Fruit fly (Drosophila melanogaster) whole organism, embryonic: ENCODE measurements around the gene CG9166.

Experiments
- Aef1 ChIP-seq: fragments of 200-800 bp; sonication (Bioruptor generic); IDR thresholded peaks from 3 replicates; pipeline ENCODE4 v1.3.6; 2022; ENCODE audit warnings: missing biosample characterization, missing genetic modification characterization
- Atf-2 ChIP-seq: fragments of 200-800 bp; sonication (Bioruptor generic); optimal IDR thresholded peaks from 2 replicates; lab custom pipeline; 2016; ENCODE audit warnings: missing biosample characterization, missing genetic modification characterization
- C15 ChIP-seq: fragments of 200-800 bp; sonication (Bioruptor generic); IDR thresholded peaks from 3 replicates; pipeline ENCODE4 v1.3.6; 2022; ENCODE audit warnings: missing biosample characterization, missing genetic modification characterization
- CG10267 ChIP-seq: fragments of 200-800 bp; sonication (Bioruptor generic); optimal IDR thresholded peaks from 2 replicates; lab custom pipeline; 2018; ENCODE audit warnings: missing biosample characterization, mild to moderate bottlenecking, missing genetic modification characterization, moderate library complexity
- CG12155 ChIP-seq: fragments of 200-800 bp; sonication (Bioruptor generic); optimal IDR thresholded peaks from 3 replicates; lab custom pipeline; 2016; ENCODE audit warnings: missing biosample characterization, missing genetic modification characterization
- CG13424 ChIP-seq: fragments of 200-800 bp; sonication (Bioruptor generic); optimal IDR thresholded peaks from 2 replicates; lab custom pipeline; 2019; ENCODE audit warnings: missing biosample characterization, mild to moderate bottlenecking, missing genetic modification characterization, moderate library complexity
- CG13624 ChIP-seq: fragments of 200-800 bp; sonication (Bioruptor generic); optimal IDR thresholded peaks from 2 replicates; lab custom pipeline; 2016; ENCODE audit warnings: missing biosample characterization, missing genetic modification characterization
- CG14050 ChIP-seq: fragments of 200-800 bp; sonication (Bioruptor generic); IDR thresholded peaks from 3 replicates; pipeline ENCODE4 v1.3.6; 2022; ENCODE audit warnings: missing biosample characterization, missing genetic modification characterization
- CG14710 ChIP-seq: fragments of 200-800 bp; sonication (Bioruptor generic); optimal IDR thresholded peaks from 3 replicates; lab custom pipeline; 2019; ENCODE audit warnings: missing biosample characterization, mild to moderate bottlenecking, missing genetic modification characterization, moderate library complexity
- CG14965 ChIP-seq: fragments of 200-800 bp; sonication (Bioruptor generic); optimal IDR thresholded peaks from 2 replicates; lab custom pipeline; 2016; ENCODE audit warnings: missing biosample characterization, missing genetic modification characterization, borderline replicate concordance
- CG15696 ChIP-seq: fragments of 200-800 bp; sonication (Bioruptor generic); optimal IDR thresholded peaks from 2 replicates; lab custom pipeline; 2019; ENCODE audit warnings: missing biosample characterization, mild to moderate bottlenecking, missing genetic modification characterization, moderate library complexity
- CG17328 ChIP-seq: fragments of 200-800 bp; sonication (Bioruptor generic); IDR thresholded peaks from 2 replicates; pipeline ENCODE4 v1.3.6; 2022; ENCODE audit warnings: missing biosample characterization, missing genetic modification characterization
- CG17359 ChIP-seq: fragments of 200-800 bp; sonication (Bioruptor generic); optimal IDR thresholded peaks from 3 replicates; lab custom pipeline; 2018; ENCODE audit warnings: missing biosample characterization, mild to moderate bottlenecking, missing genetic modification characterization, moderate library complexity
- CG17829 ChIP-seq: fragments of 200-800 bp; optimal IDR thresholded peaks from 2 replicates; lab custom pipeline; 2019; ENCODE audit warnings: missing biosample characterization, mild to moderate bottlenecking, missing genetic modification characterization, moderate library complexity
- CG18619 ChIP-seq: fragments of 200-800 bp; sonication (Bioruptor generic); optimal IDR thresholded peaks from 3 replicates; lab custom pipeline; 2017; ENCODE audit warnings: missing biosample characterization, mild to moderate bottlenecking, missing genetic modification characterization
- CG3838 ChIP-seq: fragments of 200-800 bp; sonication (Bioruptor generic); optimal IDR thresholded peaks from 3 replicates; lab custom pipeline; 2016; ENCODE audit warnings: missing biosample characterization, missing genetic modification characterization
- CG4328 ChIP-seq: fragments of 200-800 bp; sonication (Bioruptor generic); optimal IDR thresholded peaks from 3 replicates; lab custom pipeline; 2017; ENCODE audit warnings: missing biosample characterization, missing genetic modification reagents, missing genetic modification characterization
- CG6175 ChIP-seq: fragments of 200-800 bp; sonication (Bioruptor generic); IDR thresholded peaks from 3 replicates; pipeline ENCODE4 v1.3.6; 2022; ENCODE audit warnings: missing biosample characterization, missing genetic modification characterization
- CG6813 ChIP-seq: fragments of 200-800 bp; sonication (Bioruptor generic); optimal IDR thresholded peaks from 2 replicates; lab custom pipeline; 2017; ENCODE audit warnings: missing biosample characterization, missing genetic modification characterization, mild to moderate bottlenecking, moderate library complexity, missing genetic modification reagents
- CG7372 ChIP-seq: fragments of 200-800 bp; sonication (Bioruptor generic); IDR thresholded peaks from 2 replicates; pipeline ENCODE4 v1.3.6; 2022; ENCODE audit warnings: missing biosample characterization, missing genetic modification characterization
- CkIIα-i1 ChIP-seq: fragments of 200-800 bp; sonication (Bioruptor generic); IDR thresholded peaks from 2 replicates; pipeline ENCODE4 v1.3.6; 2022; ENCODE audit warnings: missing biosample characterization, missing genetic modification characterization
- D19B ChIP-seq: fragments of 200-800 bp; sonication (Bioruptor generic); optimal IDR thresholded peaks from 2 replicates; lab custom pipeline; 2017; ENCODE audit warnings: missing biosample characterization, mild to moderate bottlenecking, missing genetic modification characterization
- Dad ChIP-seq: fragments of 200-800 bp; sonication (Bioruptor generic); optimal IDR thresholded peaks from 3 replicates; lab custom pipeline; 2016; ENCODE audit warnings: missing biosample characterization, missing genetic modification characterization
- Dip3 ChIP-seq: fragments of 200-800 bp; sonication (Bioruptor generic); optimal IDR thresholded peaks from 3 replicates; lab custom pipeline; 2016; ENCODE audit warnings: missing biosample characterization, missing genetic modification characterization
- Dp ChIP-seq: fragments of 200-800 bp; sonication (Bioruptor generic); optimal IDR thresholded peaks from 2 replicates; lab custom pipeline; 2018; ENCODE audit warnings: missing biosample characterization, mild to moderate bottlenecking, missing genetic modification characterization, moderate library complexity
- Elba2 ChIP-seq: fragments of 200-800 bp; sonication (Bioruptor generic); optimal IDR thresholded peaks from 3 replicates; lab custom pipeline; 2016; ENCODE audit warnings: missing biosample characterization, missing genetic modification characterization
- HLH3B ChIP-seq: fragments of 200-800 bp; sonication (Bioruptor generic); IDR thresholded peaks from 2 replicates; pipeline ENCODE4 v1.3.6; 2022; ENCODE audit warnings: missing biosample characterization, missing genetic modification characterization
- HLH4C ChIP-seq: fragments of 200-800 bp; sonication (Bioruptor generic); IDR thresholded peaks from 3 replicates; pipeline ENCODE4 v1.3.6; 2022; ENCODE audit warnings: missing biosample characterization, missing genetic modification characterization; ENCODE audit not compliant: partially characterized antibody
- MBD-R2 ChIP-seq: fragments of 200-800 bp; sonication (Bioruptor generic); IDR thresholded peaks from 2 replicates; pipeline ENCODE4 v1.3.6; 2022; ENCODE audit warnings: missing biosample characterization, missing genetic modification characterization
- NC2β ChIP-seq: fragments of 200-800 bp; sonication (Bioruptor generic); optimal IDR thresholded peaks from 2 replicates; lab custom pipeline; 2016; ENCODE audit warnings: missing biosample characterization, missing genetic modification characterization
- Ssrp ChIP-seq: fragments of 200-800 bp; sonication (Bioruptor generic); optimal IDR thresholded peaks from 2 replicates; lab custom pipeline; 2018; ENCODE audit warnings: missing biosample characterization, mild to moderate bottlenecking, missing genetic modification characterization, moderate library complexity
- Vsx1 ChIP-seq: fragments of 200-800 bp; sonication (Bioruptor generic); optimal IDR thresholded peaks from 2 replicates; lab custom pipeline; 2017; ENCODE audit warnings: missing biosample characterization, mild to moderate bottlenecking, missing genetic modification characterization, missing genetic modification reagents
- bbx ChIP-seq: fragments of 200-800 bp; sonication (Bioruptor generic); IDR thresholded peaks from 2 replicates; pipeline ENCODE4 v1.3.6; 2022; ENCODE audit warnings: missing biosample characterization, missing genetic modification characterization; ENCODE audit not compliant: partially characterized antibody
- crc ChIP-seq: fragments of 200-800 bp; sonication (Bioruptor generic); optimal IDR thresholded peaks from 2 replicates; lab custom pipeline; 2016; ENCODE audit warnings: missing biosample characterization, missing genetic modification characterization
- en ChIP-seq: fragments of 200-800 bp; sonication (Bioruptor generic); optimal IDR thresholded peaks from 2 replicates; lab custom pipeline; 2016; ENCODE audit warnings: missing biosample characterization, missing genetic modification characterization
- fd102C ChIP-seq: fragments of 200-800 bp; sonication (Bioruptor generic); optimal IDR thresholded peaks from 2 replicates; lab custom pipeline; 2018; ENCODE audit warnings: missing biosample characterization, mild to moderate bottlenecking, missing genetic modification characterization, moderate library complexity
- fd3F ChIP-seq: fragments of 200-800 bp; sonication (Bioruptor generic); optimal IDR thresholded peaks from 2 replicates; lab custom pipeline; 2018; ENCODE audit warnings: missing biosample characterization, mild to moderate bottlenecking, missing genetic modification characterization, moderate library complexity
- ftz-f1 ChIP-seq: fragments of 200-800 bp; sonication (Bioruptor generic); optimal IDR thresholded peaks from 2 replicates; lab custom pipeline; 2016; ENCODE audit warnings: missing biosample characterization, missing genetic modification characterization
- gce ChIP-seq: fragments of 200-800 bp; sonication (Bioruptor generic); IDR thresholded peaks from 3 replicates; pipeline ENCODE4 v1.3.6; 2022; ENCODE audit warnings: missing biosample characterization, missing genetic modification characterization
- gro ChIP-seq: fragments of 200-800 bp; sonication (Bioruptor generic); optimal IDR thresholded peaks from 2 replicates; lab custom pipeline; 2016; ENCODE audit warnings: missing biosample characterization, missing genetic modification characterization
- gsb ChIP-seq: fragments of 200-800 bp; sonication (Bioruptor generic); IDR thresholded peaks from 2 replicates; pipeline ENCODE4 v1.3.6; 2022; ENCODE audit warnings: missing biosample characterization, missing genetic modification characterization
- hth ChIP-seq: fragments of >200 bp; optimal IDR thresholded peaks from 2 replicates; lab custom pipeline; 2017; ENCODE audit warnings: inconsistent platforms
- lbe ChIP-seq: fragments of 200-800 bp; sonication (Bioruptor generic); optimal IDR thresholded peaks from 2 replicates; lab custom pipeline; 2016; ENCODE audit warnings: missing biosample characterization, mild to moderate bottlenecking, missing genetic modification characterization
- maf-S ChIP-seq: fragments of 200-800 bp; sonication (Bioruptor generic); optimal IDR thresholded peaks from 2 replicates; lab custom pipeline; 2016; ENCODE audit warnings: missing biosample characterization, missing genetic modification characterization
- rib ChIP-seq: fragments of 200-800 bp; sonication (Bioruptor generic); IDR thresholded peaks from 2 replicates; pipeline ENCODE4 v1.3.6; 2022; ENCODE audit warnings: missing biosample characterization, missing genetic modification characterization
- sim ChIP-seq: fragments of 200-800 bp; sonication (Bioruptor generic); IDR thresholded peaks from 2 replicates; pipeline ENCODE4 v1.3.6; 2022; ENCODE audit warnings: missing biosample characterization, missing genetic modification characterization
- sqz ChIP-seq: fragments of 200-800 bp; sonication (Bioruptor generic); optimal IDR thresholded peaks from 3 replicates; lab custom pipeline; 2018; ENCODE audit warnings: missing biosample characterization, mild to moderate bottlenecking, missing genetic modification characterization
- ssp ChIP-seq: fragments of 200-800 bp; sonication (Bioruptor generic); IDR thresholded peaks from 2 replicates; pipeline ENCODE4 v1.3.6; 2022; ENCODE audit warnings: missing biosample characterization, missing genetic modification characterization
- tna ChIP-seq: fragments of 200-800 bp; sonication (Bioruptor generic); IDR thresholded peaks from 2 replicates; pipeline ENCODE4 v1.3.6; 2022; ENCODE audit warnings: missing biosample characterization, missing genetic modification characterization; ENCODE audit not compliant: partially characterized antibody
- wdn ChIP-seq: fragments of 200-800 bp; sonication (Bioruptor generic); IDR thresholded peaks from 2 replicates; pipeline ENCODE4 v1.3.6; 2022; ENCODE audit warnings: missing biosample characterization, missing genetic modification characterization
- z ChIP-seq: fragments of 200-800 bp; sonication (Bioruptor generic); IDR thresholded peaks from 3 replicates; pipeline ENCODE4 v1.3.6; 2022; ENCODE audit warnings: missing biosample characterization, missing genetic modification characterization

Gene CG9166

DNA sequence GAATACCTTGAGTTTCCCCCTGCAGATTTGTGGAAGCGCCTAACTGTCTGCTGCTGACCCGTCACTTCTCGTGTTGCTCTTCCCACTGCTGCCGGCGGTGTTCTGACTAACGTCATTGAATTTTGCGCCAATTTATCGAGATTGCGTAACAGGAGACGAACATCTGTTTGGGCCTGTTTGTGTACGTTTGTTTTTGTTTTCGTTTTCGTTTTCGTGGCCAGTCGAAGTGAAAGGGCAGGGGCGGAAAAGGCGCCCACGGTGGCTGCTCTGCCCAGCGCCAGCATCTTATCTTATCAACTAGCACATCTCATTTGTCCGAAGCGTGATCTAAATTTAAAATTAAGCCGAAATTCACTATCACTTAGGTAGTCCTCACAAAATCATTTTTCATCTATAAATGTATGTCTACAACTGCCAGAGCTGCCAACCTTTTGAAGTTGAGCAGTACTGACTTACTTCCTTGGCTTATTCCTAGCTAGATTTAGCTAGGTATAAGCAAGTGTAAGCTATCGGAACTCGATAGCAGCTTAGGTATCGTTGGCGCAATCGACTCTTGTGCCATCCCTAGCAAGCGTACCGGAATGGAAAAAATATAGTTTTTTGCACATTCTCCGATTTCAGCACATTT lies 43.8 kb upstream of the CG9166 start, which contains the start of the genes Ctr9 and Nt5a (continued):
- TF ChIP-seq CG3838 (GFP tag; lab: Kevin White, UChicago) (no peak), gsb (GFP tag; lab: Robert Waterston, UW) (no peak), lbe (GFP tag; lab: Kevin White, UChicago) (no peak), ssp (GFP tag; lab: Robert Waterston, UW) (peak; percentile 73), Atf-2 (GFP tag; lab: Kevin White, UChicago) (no peak), gce (GFP tag; lab: Robert Waterston, UW) (no peak), CG7372 (no peak; the same call in 1 of the 2 replicates), CG4328 (GFP tag; lab: Kevin White, UChicago) (no peak), maf-S (GFP tag; lab: Kevin White, UChicago) (peak; percentile 45), Ssrp (tag; lab: Kevin White, UChicago) (no peak), Dad (GFP tag; lab: Kevin White, UChicago) (peak; percentile 23), CkIIα-i1 (GFP tag; lab: Robert Waterston, UW) (no peak), CG14050 (no peak), Dip3 (GFP tag; lab: Kevin White, UChicago) (peak; percentile 46), crc (GFP tag; lab: Kevin White, UChicago) (no peak), ftz-f1 (GFP tag; lab: Kevin White, UChicago) (peak; percentile 33), CG10267 (tag; lab: Kevin White, UChicago) (peak; percentile 61), en (GFP tag; lab: Kevin White, UChicago) (peak; percentile 14), CG18619 (no peak), CG12155 (GFP tag; lab: Kevin White, UChicago) (peak; percentile 52), D19B (GFP tag; lab: Kevin White, UChicago) (no peak), sqz (GFP tag; lab: Kevin White, UChicago) (no peak), Elba2 (GFP tag; lab: Kevin White, UChicago) (no peak), Dp (peak; percentile 55), NC2β (GFP tag; lab: Kevin White, UChicago) (peak; percentile 15), tna (GFP tag; lab: Robert Waterston, UW) (peak; percentile 63), bbx (peak; percentile 81), fd3F (GFP tag; lab: Kevin White, UChicago) (peak; percentile 11), MBD-R2 (peak; percentile 97), CG17328 (GFP tag; lab: Robert Waterston, UW) (0 out of 2 replicates have a peak, but pooled peaks have one; percentile 6), CG6813 (GFP tag; lab: Kevin White, UChicago) (no peak), CG14710 (peak; percentile 69), sim (GFP tag; lab: Robert Waterston, UW) (no peak), CG13424 (tag; lab: Kevin White, UChicago) (peak; percentile 65), CG17829 (tag; lab: Kevin White, UChicago) (peak; percentile 61), z (GFP tag; lab: Robert Waterston, UW) (no peak), CG15696 (no peak), C15 (GFP tag; lab: Robert Waterston, UW) (0 out of 3 replicates have a peak, but pooled peaks have one; percentile 27), CG14965 (no peak), HLH3B (no peak; the same call in 1 of the 2 replicates), hth (lab: Kevin White, UChicago) (no peak), Vsx1 (no peak), HLH4C (peak; percentile 72), gro (GFP tag; lab: Kevin White, UChicago) (peak; percentile 87), rib (GFP tag; lab: Robert Waterston, UW) (peak; percentile 61; the same call in 1 of the 2 replicates), CG6175 (GFP tag; lab: Robert Waterston, UW) (no peak), Aef1 (peak; percentile 49), wdn (no peak), CG13624 (GFP tag; lab: Kevin White, UChicago) (peak; percentile 70), CG17359 (tag; lab: Kevin White, UChicago) (peak; percentile 31), fd102C (GFP tag; lab: Kevin White, UChicago) (no peak)
